Worm (Caenorhabditis elegans) whole organism, L3 larva: ENCODE data around the gene Y73C8B.5.

ENCODE experiments used
- R02D3.7 ChIP-seq: fragments of 150-350 bp; optimal IDR thresholded peaks from 2 replicates; lab custom pipeline; 2014; ENCODE audit warnings: missing biosample characterization, missing genetic modification characterization
- aly-2 ChIP-seq: fragments of 150-350 bp; optimal IDR thresholded peaks from 2 replicates; lab custom pipeline; 2014; ENCODE audit warnings: missing biosample characterization, missing genetic modification characterization
- ama-1 ChIP-seq: fragments of 150-350 bp; optimal IDR thresholded peaks from 2 replicates; lab custom pipeline; 2018
- ceh-16 ChIP-seq: sonication (generic microtip); optimal IDR thresholded peaks from 2 replicates; lab custom pipeline; 2017; ENCODE audit warnings: missing biosample characterization, missing genetic modification characterization
- ceh-28 ChIP-seq: fragments of 150-350 bp; optimal IDR thresholded peaks from 2 replicates; lab custom pipeline; 2014; ENCODE audit warnings: missing biosample characterization, missing genetic modification reagents, missing genetic modification characterization
- ceh-82 ChIP-seq: fragments of 150-350 bp; optimal IDR thresholded peaks from 2 replicates; lab custom pipeline; 2014; ENCODE audit warnings: missing biosample characterization, missing genetic modification characterization
- daf-12 ChIP-seq: fragments of 150-350 bp; optimal IDR thresholded peaks from 2 replicates; lab custom pipeline; 2014; ENCODE audit warnings: missing biosample characterization, missing genetic modification reagents, missing genetic modification characterization
- egl-27 ChIP-seq: sonication (generic microtip); optimal IDR thresholded peaks from 4 replicates; lab custom pipeline; 2017; ENCODE audit warnings: missing biosample characterization, missing genetic modification reagents, missing genetic modification characterization
- egl-5 ChIP-seq: fragments of 150-350 bp; optimal IDR thresholded peaks from 2 replicates; lab custom pipeline; 2017; ENCODE audit warnings: missing biosample characterization, missing genetic modification reagents, missing genetic modification characterization, inconsistent platforms
- elt-3 ChIP-seq, 3 experiments: fragments of 150-350 bp in 1 of 3; sonication (generic microtip) in 2 of 3; optimal IDR thresholded peaks; 2 replicates in 2 of 3; 4 replicates in 1 of 3; lab custom pipeline; 2014 to 2017; ENCODE audit warnings: missing biosample characterization in 3 of 3, missing genetic modification characterization in 3 of 3
- fkh-10 ChIP-seq: sonication (generic microtip); optimal IDR thresholded peaks from 2 replicates; lab custom pipeline; 2017; ENCODE audit warnings: missing biosample characterization, missing genetic modification reagents, missing genetic modification characterization
- fkh-2 ChIP-seq: fragments of 150-350 bp; optimal IDR thresholded peaks from 2 replicates; lab custom pipeline; 2014; ENCODE audit warnings: missing biosample characterization, missing genetic modification reagents, missing genetic modification characterization
- fos-1 ChIP-seq: fragments of 150-350 bp; optimal IDR thresholded peaks from 2 replicates; lab custom pipeline; 2014; ENCODE audit warnings: missing biosample characterization, missing genetic modification characterization
- hmg-11 ChIP-seq: sonication (generic microtip); optimal IDR thresholded peaks from 2 replicates; lab custom pipeline; 2016; ENCODE audit warnings: missing genetic modification characterization, missing compliant biosample characterization
- lin-15B ChIP-seq: fragments of 150-350 bp; optimal IDR thresholded peaks from 2 replicates; lab custom pipeline; 2014; ENCODE audit warnings: missing biosample characterization, missing genetic modification characterization
- lin-39 ChIP-seq: fragments of 150-350 bp; optimal IDR thresholded peaks from 2 replicates; lab custom pipeline; 2018; ENCODE audit warnings: missing biosample characterization, missing genetic modification reagents, missing genetic modification characterization
- mdl-1 ChIP-seq: fragments of 150-350 bp; optimal IDR thresholded peaks from 2 replicates; lab custom pipeline; 2014; ENCODE audit warnings: missing biosample characterization, missing genetic modification characterization
- mml-1 ChIP-seq: fragments of 150-350 bp; sonication (generic microtip); optimal IDR thresholded peaks from 3 replicates; lab custom pipeline; 2014; ENCODE audit warnings: missing biosample characterization, missing genetic modification characterization
- nfya-1 ChIP-seq: sonication (generic microtip); optimal IDR thresholded peaks from 2 replicates; lab custom pipeline; 2017; ENCODE audit warnings: missing genetic modification characterization, mild to moderate bottlenecking, missing compliant biosample characterization, antibody characterized with exemption, moderate library complexity; ENCODE audit not compliant: insufficient read depth
- nhr-11 ChIP-seq: fragments of 150-350 bp; optimal IDR thresholded peaks from 2 replicates; lab custom pipeline; 2014; ENCODE audit warnings: missing biosample characterization, missing genetic modification characterization
- nhr-12 ChIP-seq: fragments of 150-350 bp; optimal IDR thresholded peaks from 2 replicates; lab custom pipeline; 2014; ENCODE audit warnings: missing biosample characterization, missing genetic modification characterization
- nhr-23 ChIP-seq: fragments of 150-350 bp; optimal IDR thresholded peaks from 2 replicates; lab custom pipeline; 2014; ENCODE audit warnings: missing biosample characterization, missing genetic modification reagents, missing genetic modification characterization
- nhr-237 ChIP-seq: fragments of 150-350 bp; optimal IDR thresholded peaks from 2 replicates; lab custom pipeline; 2014; ENCODE audit warnings: missing biosample characterization, missing genetic modification characterization
- nhr-28 ChIP-seq: fragments of 150-350 bp; optimal IDR thresholded peaks from 2 replicates; lab custom pipeline; 2014; ENCODE audit warnings: missing biosample characterization, missing genetic modification characterization
- nhr-43 ChIP-seq: sonication (generic microtip); optimal IDR thresholded peaks from 2 replicates; lab custom pipeline; 2016; ENCODE audit warnings: mild to moderate bottlenecking, missing genetic modification characterization, missing compliant biosample characterization; ENCODE audit not compliant: poor library complexity, severe bottlenecking
- nhr-67 ChIP-seq: fragments of 150-350 bp; optimal IDR thresholded peaks from 2 replicates; lab custom pipeline; 2014; ENCODE audit warnings: missing biosample characterization, missing genetic modification characterization
- nhr-76 ChIP-seq: fragments of 150-350 bp; sonication (generic microtip); optimal IDR thresholded peaks from 5 replicates; lab custom pipeline; 2014; ENCODE audit warnings: missing biosample characterization, missing genetic modification characterization
- nhr-77 ChIP-seq: fragments of 150-350 bp; optimal IDR thresholded peaks from 2 replicates; lab custom pipeline; 2014; ENCODE audit warnings: missing biosample characterization, missing genetic modification characterization
- pha-4 ChIP-seq: fragments of 150-350 bp; optimal IDR thresholded peaks from 2 replicates; lab custom pipeline; 2014; ENCODE audit warnings: missing biosample characterization, missing genetic modification reagents, missing genetic modification characterization
- pqm-1 ChIP-seq: fragments of 150-350 bp; optimal IDR thresholded peaks from 2 replicates; lab custom pipeline; 2017; ENCODE audit warnings: missing biosample characterization, missing genetic modification characterization, inconsistent platforms
- sea-2 ChIP-seq: fragments of 150-350 bp; sonication (generic microtip); optimal IDR thresholded peaks from 4 replicates; lab custom pipeline; 2014; ENCODE audit warnings: missing biosample characterization, missing genetic modification reagents, missing genetic modification characterization
- skn-1 ChIP-seq: fragments of 150-350 bp; optimal IDR thresholded peaks from 2 replicates; lab custom pipeline; 2014; ENCODE audit warnings: missing biosample characterization, missing genetic modification characterization
- unc-39 ChIP-seq: sonication (generic microtip); optimal IDR thresholded peaks from 4 replicates; lab custom pipeline; 2017; ENCODE audit warnings: missing biosample characterization, missing genetic modification characterization
- zag-1 ChIP-seq: fragments of 150-350 bp; optimal IDR thresholded peaks from 2 replicates; lab custom pipeline; 2014; ENCODE audit warnings: missing biosample characterization, missing genetic modification characterization

Gene Y73C8B.5

ce11 chrV:3162299-3162698 lies 34.8 kb upstream of the Y73C8B.5 start:
- TF ChIP-seq nhr-237 (tag; lab: Kevin White, UChicago), result no peak
- no peak for TF ChIP-seq fkh-10 (GFP tag; lab: Kevin White, UChicago)
- TF ChIP-seq mdl-1 (tag; lab: Kevin White, UChicago), result no peak
- TF ChIP-seq R02D3.7, result no peak
- TF ChIP-seq skn-1 (tag; lab: Kevin White, UChicago), result no peak
- TF ChIP-seq lin-39 (tag; lab: Kevin White, UChicago), result no peak
- TF ChIP-seq egl-27, result no peak
- no peak for TF ChIP-seq nhr-76 (tag; lab: Kevin White, UChicago)
- no peak for TF ChIP-seq ceh-82
- no peak for TF ChIP-seq pha-4 (tag; lab: Kevin White, UChicago)
- no peak for TF ChIP-seq ceh-16 (tag; lab: Kevin White, UChicago)
- TF ChIP-seq ama-1 (lab: Kevin White, UChicago), result no peak
- TF ChIP-seq, all 47 proteins: peak for 0

- no peak for TF ChIP-seq elt-3 (tag; optimal IDR thresholded peaks at IDR 0.05; lab: Kevin White, UChicago)
These were observed 33.9 kb upstream of the Y73C8B.5 start for ce11 chrV:3163143-3163542.

- TF ChIP-seq mdl-1 (tag; lab: Kevin White, UChicago), result no peak
- no peak for TF ChIP-seq nfya-1 (tag; lab: Kevin White, UChicago)
- no peak for TF ChIP-seq unc-39
- TF ChIP-seq, all 47 proteins: peak for 0
These were observed 31.6 kb upstream of the Y73C8B.5 start, which contains the start of gene C36C5.14 for ce11 chrV:3165438-3165837. TSS of gene C36C5.14 (minus strand) at chrV:3165538.

ce11 chrV:3166260-3166659 lies 30.8 kb upstream of the Y73C8B.5 start, which contains the start of gene C36C5.4:
TSS of gene C36C5.4 (plus strand) at chrV:3166560.
- TF ChIP-seq zag-1 (tag; lab: Kevin White, UChicago) (no peak), fos-1 (tag; lab: Kevin White, UChicago) (no peak), ceh-28 (tag; lab: Kevin White, UChicago) (no peak), nhr-11 (no peak), fkh-2 (no peak), nhr-43 (tag; lab: Kevin White, UChicago) (no peak), aly-2 (tag; lab: Kevin White, UChicago) (no peak), hmg-11 (tag; lab: Kevin White, UChicago) (no peak), sea-2 (GFP tag; lab: Kevin White, UChicago) (no peak), nhr-77 (no peak), egl-27 (no peak), ceh-82 (no peak), ceh-16 (tag; lab: Kevin White, UChicago) (no peak), pqm-1 (no peak), pha-4 (tag; lab: Kevin White, UChicago) (no peak), nhr-28 (tag; lab: Kevin White, UChicago) (no peak), lin-39 (tag; lab: Kevin White, UChicago) (no peak)

- TF ChIP-seq nhr-11, result no peak
- TF ChIP-seq ceh-16 (tag; lab: Kevin White, UChicago), result no peak
- no peak for TF ChIP-seq nhr-237 (tag; lab: Kevin White, UChicago)
- TF ChIP-seq egl-27, result no peak
- no peak for TF ChIP-seq aly-2 (tag; lab: Kevin White, UChicago)
- no peak for TF ChIP-seq nhr-23
- no peak for TF ChIP-seq daf-12 (tag; lab: Kevin White, UChicago)
- no peak for TF ChIP-seq nhr-67 (tag; lab: Kevin White, UChicago)
- no peak for TF ChIP-seq lin-15B (tag; lab: Kevin White, UChicago)
- TF ChIP-seq nhr-77, result no peak
- no peak for TF ChIP-seq nhr-12 (tag; lab: Kevin White, UChicago)
- no peak for TF ChIP-seq egl-5 (tag; lab: Kevin White, UChicago)
- no peak for TF ChIP-seq mml-1 (tag; lab: Kevin White, UChicago)
- TF ChIP-seq pqm-1, result no peak
These were observed 28.4 kb upstream of the Y73C8B.5 start, which contains the start of gene C36C5.15 for ce11 chrV:3168650-3169049. TSS of gene C36C5.15 (minus strand) at chrV:3168750.
